Fruit fly (Drosophila melanogaster) whole organism, embryonic: ENCODE measurements around the gene CG15047.

Source experiments
- Aef1 ChIP-seq: fragments of 200-800 bp; sonication (Bioruptor generic); IDR thresholded peaks from 3 replicates; pipeline ENCODE4 v1.3.6; 2022; ENCODE audit warnings: missing biosample characterization, missing genetic modification characterization
- Atf-2 ChIP-seq: fragments of 200-800 bp; sonication (Bioruptor generic); optimal IDR thresholded peaks from 2 replicates; lab custom pipeline; 2016; ENCODE audit warnings: missing biosample characterization, missing genetic modification characterization
- Blimp-1 ChIP-seq: fragments of 200-800 bp; sonication (Bioruptor generic); optimal IDR thresholded peaks from 3 replicates; lab custom pipeline; 2018; ENCODE audit warnings: missing biosample characterization, missing genetic modification characterization, mild to moderate bottlenecking, moderate library complexity, missing genetic modification reagents
- CG1024 ChIP-seq: fragments of 200-800 bp; sonication (Bioruptor generic); IDR thresholded peaks from 2 replicates; pipeline ENCODE4 v1.3.6; 2022; ENCODE audit warnings: missing biosample characterization, missing genetic modification characterization
- CG10431 ChIP-seq: fragments of 200-800 bp; sonication (Bioruptor generic); optimal IDR thresholded peaks from 3 replicates; lab custom pipeline; 2018; ENCODE audit warnings: missing biosample characterization, mild to moderate bottlenecking, missing genetic modification characterization
- CG11695 ChIP-seq: fragments of 200-800 bp; sonication (Bioruptor generic); IDR thresholded peaks from 3 replicates; pipeline ENCODE4 v1.3.6; 2022; ENCODE audit warnings: missing biosample characterization, missing genetic modification characterization
- CG13123 ChIP-seq: fragments of 200-800 bp; sonication (Bioruptor generic); optimal IDR thresholded peaks from 2 replicates; lab custom pipeline; 2016; ENCODE audit warnings: missing biosample characterization, missing genetic modification characterization
- CG17359 ChIP-seq: fragments of 200-800 bp; sonication (Bioruptor generic); optimal IDR thresholded peaks from 3 replicates; lab custom pipeline; 2018; ENCODE audit warnings: missing biosample characterization, mild to moderate bottlenecking, missing genetic modification characterization, moderate library complexity
- CG17385 ChIP-seq: fragments of 200-800 bp; sonication (Bioruptor generic); optimal IDR thresholded peaks from 3 replicates; lab custom pipeline; 2018; ENCODE audit warnings: missing biosample characterization, mild to moderate bottlenecking, missing genetic modification characterization
- CG2116 ChIP-seq: fragments of 200-800 bp; sonication (Bioruptor generic); optimal IDR thresholded peaks from 3 replicates; lab custom pipeline; 2018; ENCODE audit warnings: missing biosample characterization, mild to moderate bottlenecking, missing genetic modification characterization
- CG31388 ChIP-seq: fragments of 200-800 bp; sonication (Bioruptor generic); optimal IDR thresholded peaks from 2 replicates; lab custom pipeline; 2016; ENCODE audit warnings: missing biosample characterization, missing genetic modification characterization
- CG3281 ChIP-seq: fragments of 200-800 bp; sonication (Bioruptor generic); optimal IDR thresholded peaks from 3 replicates; lab custom pipeline; 2017; ENCODE audit warnings: missing biosample characterization, mild to moderate bottlenecking, missing genetic modification characterization
- CG34422 ChIP-seq: fragments of 200-800 bp; sonication (Bioruptor generic); IDR thresholded peaks from 3 replicates; pipeline ENCODE4 v1.3.6; 2022; ENCODE audit warnings: missing biosample characterization, missing genetic modification characterization
- CG4282 ChIP-seq: fragments of 200-800 bp; sonication (Bioruptor generic); optimal IDR thresholded peaks from 2 replicates; lab custom pipeline; 2016; ENCODE audit warnings: missing biosample characterization, missing genetic modification characterization
- CG7786 ChIP-seq: fragments of 200-800 bp; sonication (Bioruptor generic); optimal IDR thresholded peaks from 2 replicates; lab custom pipeline; 2016; ENCODE audit warnings: missing biosample characterization, missing genetic modification characterization
- CG7987 ChIP-seq: fragments of 200-800 bp; sonication (Bioruptor generic); optimal IDR thresholded peaks from 2 replicates; lab custom pipeline; 2018; ENCODE audit warnings: missing biosample characterization, mild to moderate bottlenecking, missing genetic modification characterization, moderate library complexity
- CG8281 ChIP-seq: fragments of 200-800 bp; sonication (Bioruptor generic); optimal IDR thresholded peaks from 2 replicates; lab custom pipeline; 2018; ENCODE audit warnings: missing biosample characterization, mild to moderate bottlenecking, missing genetic modification characterization, moderate library complexity
- D ChIP-seq, 2 experiments: fragments of 200-800 bp in 1 of 2; fragments of >200 bp in 1 of 2; sonication (Bioruptor generic) in 1 of 2; optimal IDR thresholded peaks; 2 replicates in 1 of 2; 3 replicates in 1 of 2; lab custom pipeline; 2017; ENCODE audit warnings: mild to moderate bottlenecking in 1 of 2, missing biosample characterization in 1 of 2, missing genetic modification characterization in 1 of 2, missing genetic modification reagents in 1 of 2
- Gug ChIP-seq: fragments of 200-800 bp; sonication (Bioruptor generic); IDR thresholded peaks from 4 replicates; pipeline ENCODE4 v1.3.6; 2022; ENCODE audit warnings: missing biosample characterization, missing genetic modification characterization
- HHEX ChIP-seq: fragments of 200-800 bp; sonication (Bioruptor generic); optimal IDR thresholded peaks from 3 replicates; lab custom pipeline; 2017; ENCODE audit warnings: missing biosample characterization, mild to moderate bottlenecking, missing genetic modification characterization, missing genetic modification reagents
- Jarid2 ChIP-seq: fragments of 200-800 bp; sonication (Bioruptor generic); optimal IDR thresholded peaks from 3 replicates; lab custom pipeline; 2017; ENCODE audit warnings: mild to moderate bottlenecking, missing biosample characterization, missing genetic modification reagents, missing genetic modification characterization
- Lhr ChIP-seq: fragments of 200-800 bp; sonication (Bioruptor generic); optimal IDR thresholded peaks from 3 replicates; lab custom pipeline; 2017; ENCODE audit warnings: mild to moderate bottlenecking, missing biosample characterization, missing genetic modification reagents, missing genetic modification characterization
- MTF-1 ChIP-seq: fragments of 200-800 bp; sonication (Bioruptor generic); optimal IDR thresholded peaks from 2 replicates; lab custom pipeline; 2018; ENCODE audit warnings: missing biosample characterization, mild to moderate bottlenecking, missing genetic modification characterization, borderline replicate concordance
- PHDP ChIP-seq: fragments of 200-800 bp; sonication (Bioruptor generic); optimal IDR thresholded peaks from 3 replicates; lab custom pipeline; 2018; ENCODE audit warnings: missing biosample characterization, mild to moderate bottlenecking, missing genetic modification characterization, moderate library complexity
- Pdp1 ChIP-seq, 2 experiments: fragments of 200-800 bp; sonication (Bioruptor generic); optimal IDR thresholded peaks; 3 replicates each; lab custom pipeline; 2016; ENCODE audit warnings: missing biosample characterization in 2 of 2, missing genetic modification characterization in 2 of 2, mild to moderate bottlenecking in 1 of 2, moderate library complexity in 1 of 2
- Ptx1 ChIP-seq: fragments of 200-800 bp; sonication (Bioruptor generic); IDR thresholded peaks from 2 replicates; pipeline ENCODE4 v1.3.6; 2022; ENCODE audit warnings: missing biosample characterization, missing genetic modification characterization
- Rx ChIP-seq: fragments of 200-800 bp; sonication (Bioruptor generic); IDR thresholded peaks from 2 replicates; pipeline ENCODE4 v1.3.6; 2022; ENCODE audit warnings: missing biosample characterization, missing genetic modification characterization
- Sin3A ChIP-seq: fragments of >200 bp; optimal IDR thresholded peaks from 2 replicates; lab custom pipeline; 2018
- Sry-β ChIP-seq: fragments of 200-800 bp; sonication (Bioruptor generic); optimal IDR thresholded peaks from 2 replicates; lab custom pipeline; 2018; ENCODE audit warnings: missing biosample characterization, mild to moderate bottlenecking, missing genetic modification characterization, moderate library complexity
- Vsx1 ChIP-seq: fragments of 200-800 bp; sonication (Bioruptor generic); optimal IDR thresholded peaks from 2 replicates; lab custom pipeline; 2017; ENCODE audit warnings: missing biosample characterization, mild to moderate bottlenecking, missing genetic modification characterization, missing genetic modification reagents
- YL-1 ChIP-seq: fragments of 200-800 bp; sonication (Bioruptor generic); optimal IDR thresholded peaks from 3 replicates; lab custom pipeline; 2017; ENCODE audit warnings: missing biosample characterization, mild to moderate bottlenecking, missing genetic modification characterization
- bab2 ChIP-seq: fragments of 200-800 bp; sonication (Bioruptor generic); optimal IDR thresholded peaks from 2 replicates; lab custom pipeline; 2016; ENCODE audit warnings: missing biosample characterization, missing genetic modification characterization
- bsh ChIP-seq, 2 experiments: fragments of 200-800 bp; sonication (Bioruptor generic); optimal IDR thresholded peaks; 2 replicates each; lab custom pipeline; 2017 to 2018; ENCODE audit warnings: mild to moderate bottlenecking in 2 of 2, missing biosample characterization in 2 of 2, missing genetic modification characterization in 2 of 2, moderate library complexity in 1 of 2
- crp ChIP-seq, 2 experiments: fragments of 200-800 bp; sonication (Bioruptor generic); optimal IDR thresholded peaks; 2 replicates in 1 of 2; 3 replicates in 1 of 2; lab custom pipeline; 2017; ENCODE audit warnings: missing biosample characterization in 2 of 2, missing genetic modification characterization in 2 of 2, mild to moderate bottlenecking in 1 of 2, moderate library complexity in 1 of 2
- da ChIP-seq: fragments of 200-800 bp; sonication (Bioruptor generic); optimal IDR thresholded peaks from 2 replicates; lab custom pipeline; 2016; ENCODE audit warnings: missing biosample characterization, missing genetic modification characterization
- dm ChIP-seq: fragments of 200-800 bp; sonication (Bioruptor generic); optimal IDR thresholded peaks from 3 replicates; lab custom pipeline; 2016; ENCODE audit warnings: missing biosample characterization, missing genetic modification characterization
- emc ChIP-seq: fragments of 200-800 bp; sonication (Bioruptor generic); optimal IDR thresholded peaks from 2 replicates; lab custom pipeline; 2016; ENCODE audit warnings: missing biosample characterization, missing genetic modification characterization
- inv ChIP-seq: fragments of 200-800 bp; sonication (Bioruptor generic); IDR thresholded peaks from 2 replicates; pipeline ENCODE4 v1.3.6; 2022; ENCODE audit warnings: missing biosample characterization, missing genetic modification characterization; ENCODE audit not compliant: partially characterized antibody
- kah ChIP-seq: fragments of 200-800 bp; sonication (Bioruptor generic); optimal IDR thresholded peaks from 2 replicates; lab custom pipeline; 2018; ENCODE audit warnings: missing biosample characterization, mild to moderate bottlenecking, missing genetic modification characterization
- kni ChIP-seq: fragments of 200-800 bp; sonication (Bioruptor generic); optimal IDR thresholded peaks from 3 replicates; lab custom pipeline; 2017; ENCODE audit warnings: mild to moderate bottlenecking, missing biosample characterization, missing genetic modification reagents, missing genetic modification characterization
- lilli ChIP-seq: fragments of 200-800 bp; sonication (Bioruptor generic); optimal IDR thresholded peaks from 3 replicates; lab custom pipeline; 2016; ENCODE audit warnings: missing biosample characterization, missing genetic modification characterization
- onecut ChIP-seq: fragments of 200-800 bp; sonication (Bioruptor generic); IDR thresholded peaks from 2 replicates; pipeline ENCODE4 v1.3.6; 2022; ENCODE audit warnings: missing biosample characterization, missing genetic modification characterization
- org-1 ChIP-seq: fragments of 200-800 bp; sonication (Bioruptor generic); optimal IDR thresholded peaks from 2 replicates; lab custom pipeline; 2017; ENCODE audit warnings: missing biosample characterization, missing genetic modification characterization
- pzg ChIP-seq: fragments of 200-800 bp; sonication (Bioruptor generic); optimal IDR thresholded peaks from 3 replicates; lab custom pipeline; 2018; ENCODE audit warnings: missing biosample characterization, mild to moderate bottlenecking, missing genetic modification characterization, moderate library complexity
- rib ChIP-seq: fragments of 200-800 bp; sonication (Bioruptor generic); IDR thresholded peaks from 2 replicates; pipeline ENCODE4 v1.3.6; 2022; ENCODE audit warnings: missing biosample characterization, missing genetic modification characterization
- sens ChIP-seq: fragments of 200-800 bp; sonication (Bioruptor generic); peaks from one replicate; lab custom pipeline; 2016; ENCODE audit warnings: missing biosample characterization, missing genetic modification characterization
- sisA ChIP-seq: fragments of 200-800 bp; sonication (Bioruptor generic); IDR thresholded peaks from 2 replicates; pipeline ENCODE4 v1.3.6; 2022; ENCODE audit warnings: missing biosample characterization, missing genetic modification characterization
- stwl ChIP-seq: fragments of 200-800 bp; sonication (Bioruptor generic); optimal IDR thresholded peaks from 3 replicates; lab custom pipeline; 2018; ENCODE audit warnings: missing biosample characterization, mild to moderate bottlenecking, missing genetic modification characterization, moderate library complexity
- vnd ChIP-seq: fragments of 200-800 bp; sonication (Bioruptor generic); IDR thresholded peaks from 3 replicates; pipeline ENCODE4 v1.3.6; 2022; ENCODE audit warnings: missing biosample characterization, missing genetic modification characterization; ENCODE audit not compliant: partially characterized antibody

CG15047 gene

dm6 chrX:18515205-18515921 lies 13.1 kb upstream of the CG15047 start, which contains the start of the genes Bx and HisRS (continued):
- no peak for TF ChIP-seq bsh (GFP tag; optimal IDR thresholded peaks at IDR 0.05; lab: Kevin White, UChicago)
- no peak for TF ChIP-seq MTF-1
- no peak for TF ChIP-seq onecut (GFP tag; lab: Robert Waterston, UW)
- no peak for TF ChIP-seq emc (GFP tag; lab: Kevin White, UChicago)
- no peak for TF ChIP-seq bab2 (GFP tag; lab: Kevin White, UChicago)
- TF ChIP-seq sisA (GFP tag; lab: Robert Waterston, UW) = no peak
- peak; percentile 87 for TF ChIP-seq dm (GFP tag; lab: Kevin White, UChicago)
- no peak for TF ChIP-seq CG7786 (GFP tag; lab: Kevin White, UChicago)
- no peak for TF ChIP-seq kah
- TF ChIP-seq HHEX (GFP tag; lab: Kevin White, UChicago) = no peak
- TF ChIP-seq lilli (GFP tag; lab: Kevin White, UChicago) = no peak
- no peak for TF ChIP-seq Blimp-1 (GFP tag; lab: Kevin White, UChicago)
- peak; percentile 27; the same call in 1 of the 4 replicates for TF ChIP-seq Gug (GFP tag; lab: Robert Waterston, UW)
- TF ChIP-seq Sry-β = no peak
- TF ChIP-seq CG17385 (GFP tag; lab: Kevin White, UChicago) = no peak
- TF ChIP-seq Vsx1 (GFP tag; lab: Kevin White, UChicago) = no peak
- no peak for TF ChIP-seq Aef1
- TF ChIP-seq PHDP (tag; lab: Kevin White, UChicago) = no peak
- TF ChIP-seq rib (GFP tag; lab: Robert Waterston, UW) = peak; percentile 95
- TF ChIP-seq Ptx1 (GFP tag; lab: Robert Waterston, UW) = 0 out of 2 replicates have a peak, but pooled peaks have one; percentile 6
- no peak for TF ChIP-seq Jarid2 (GFP tag; lab: Kevin White, UChicago)
- no peak for TF ChIP-seq org-1 (GFP tag; lab: Kevin White, UChicago)
- TF ChIP-seq CG8281 (tag; lab: Kevin White, UChicago) = no peak
- no peak for TF ChIP-seq CG11695
- TF ChIP-seq sens (GFP tag; lab: Kevin White, UChicago) = peak; percentile 67
- TF ChIP-seq CG31388 (GFP tag; lab: Kevin White, UChicago) = no peak
- peak; percentile 41 for TF ChIP-seq stwl (tag; lab: Kevin White, UChicago)
- TF ChIP-seq pzg (GFP tag; lab: Kevin White, UChicago) = peak; percentile 79
- peak in 1 of 2 experiments; percentile 29 for TF ChIP-seq Pdp1 (GFP tag; optimal IDR thresholded peaks at IDR 0.05; lab: Kevin White, UChicago)
- no peak for TF ChIP-seq CG1024 (GFP tag; lab: Robert Waterston, UW)
- no peak for TF ChIP-seq CG10431
- no peak for TF ChIP-seq Atf-2 (GFP tag; lab: Kevin White, UChicago)
- TF ChIP-seq crp (GFP tag; optimal IDR thresholded peaks at IDR 0.05; lab: Kevin White, UChicago) = peak in 1 of 2 experiments; percentile 51
- no peak for TF ChIP-seq CG3281 (GFP tag; lab: Kevin White, UChicago)
- TF ChIP-seq CG2116 (GFP tag; lab: Kevin White, UChicago) = peak; percentile 25
- TF ChIP-seq Sin3A (lab: Kevin White, UChicago) = peak; percentile 37
- 0 out of 2 replicates have a peak, but pooled peaks have one; percentile 8 for TF ChIP-seq inv (GFP tag; lab: Robert Waterston, UW)
- TF ChIP-seq da (GFP tag; lab: Kevin White, UChicago) = no peak
- no peak for TF ChIP-seq CG17359 (tag; lab: Kevin White, UChicago)
- TF ChIP-seq CG13123 (GFP tag; lab: Kevin White, UChicago) = no peak
- TF ChIP-seq D (optimal IDR thresholded peaks at IDR 0.05; lab: Kevin White, UChicago) = peak; percentile 74
- TF ChIP-seq D (GFP tag; optimal IDR thresholded peaks at IDR 0.05; lab: Kevin White, UChicago) = no peak
- TF ChIP-seq CG7987 (GFP tag; lab: Kevin White, UChicago) = no peak
- no peak for TF ChIP-seq Rx (GFP tag; lab: Robert Waterston, UW)
- peak; percentile 19 for TF ChIP-seq YL-1
- TF ChIP-seq vnd (GFP tag; lab: Robert Waterston, UW) = no peak
- no peak for TF ChIP-seq kni
- TF ChIP-seq Lhr (GFP tag; lab: Kevin White, UChicago) = peak; percentile 73
- TF ChIP-seq CG34422 (GFP tag; lab: Robert Waterston, UW) = peak; percentile 19; the same call in 1 of the 3 replicates
- TF ChIP-seq CG4282 (GFP tag; lab: Kevin White, UChicago) = no peak
